Worm (Caenorhabditis elegans) whole organism, L1 larva: ENCODE measurements around the gene F35C8.5.
A peak's percentile ranks its signal among the peaks of the same experiment; 100 is the strongest.

Experiments
- C16A3.4 ChIP-seq: fragments of 150-350 bp; optimal IDR thresholded peaks from 2 replicates; lab custom pipeline; 2014; ENCODE audit warnings: missing biosample characterization, missing genetic modification characterization
- F16B12.6 ChIP-seq: fragments of 150-350 bp; optimal IDR thresholded peaks from 2 replicates; lab custom pipeline; 2014; ENCODE audit warnings: missing biosample characterization, missing genetic modification characterization
- Y116A8C.19 ChIP-seq: sonication (generic microtip); optimal IDR thresholded peaks from 2 replicates; lab custom pipeline; 2016; ENCODE audit warnings: missing compliant biosample characterization, missing genetic modification characterization, borderline replicate concordance
- alr-1 ChIP-seq: fragments of 200-800 bp; sonication (Bioruptor generic); optimal IDR thresholded peaks from 2 replicates; lab custom pipeline; 2018; ENCODE audit warnings: borderline replicate concordance, mild to moderate bottlenecking, missing genetic modification characterization, missing compliant biosample characterization
- ceh-63 ChIP-seq: fragments of 200-800 bp; sonication (Bioruptor generic); optimal IDR thresholded peaks from 2 replicates; lab custom pipeline; 2018; ENCODE audit warnings: mild to moderate bottlenecking, missing genetic modification characterization, missing compliant biosample characterization
- ceh-88 ChIP-seq: fragments of 200-800 bp; sonication (Bioruptor generic); IDR thresholded peaks from 2 replicates; pipeline ENCODE4 v1.3.6; 2022; ENCODE audit warnings: missing genetic modification characterization, missing compliant biosample characterization
- dsc-1 ChIP-seq: sonication (generic microtip); optimal IDR thresholded peaks from 2 replicates; lab custom pipeline; 2016; ENCODE audit warnings: mild to moderate bottlenecking, missing genetic modification characterization, missing compliant biosample characterization
- efl-1 ChIP-seq, 4 experiments: fragments of 150-350 bp; optimal IDR thresholded peaks in 3 of 4; peaks in 1 of 4; 1 replicate in 1 of 4; 2 replicates in 3 of 4; lab custom pipeline; 2014; ENCODE audit warnings: missing biosample characterization in 2 of 4, missing genetic modification characterization in 2 of 4, missing genetic modification reagents in 2 of 4
- efl-3 ChIP-seq: fragments of 200-800 bp; sonication (Bioruptor generic); optimal IDR thresholded peaks from 2 replicates; lab custom pipeline; 2018; ENCODE audit warnings: mild to moderate bottlenecking, missing genetic modification characterization, missing compliant biosample characterization
- egl-13 ChIP-seq: sonication (generic microtip); optimal IDR thresholded peaks from 2 replicates; lab custom pipeline; 2016; ENCODE audit warnings: missing genotype, missing genetic modification reagents, missing genetic modification characterization, missing compliant biosample characterization
- elt-2 ChIP-seq: sonication (generic microtip); optimal IDR thresholded peaks from 2 replicates; lab custom pipeline; 2016; ENCODE audit warnings: missing genetic modification characterization, mild to moderate bottlenecking, inconsistent platforms, missing compliant biosample characterization, missing genetic modification reagents
- elt-3 ChIP-seq, 6 experiments: fragments of 150-350 bp in 1 of 6; sonication (generic microtip); optimal IDR thresholded peaks; 2 replicates each; lab custom pipeline; 2017 to 2018; ENCODE audit warnings: missing biosample characterization in 6 of 6, missing genetic modification characterization in 6 of 6, inconsistent platforms in 1 of 6
- fkh-4 ChIP-seq: sonication (generic microtip); optimal IDR thresholded peaks from 2 replicates; lab custom pipeline; 2016; ENCODE audit warnings: missing compliant biosample characterization, missing genetic modification characterization, borderline replicate concordance
- hpl-2 ChIP-seq: fragments of 150-350 bp; optimal IDR thresholded peaks from 2 replicates; lab custom pipeline; 2014; ENCODE audit warnings: missing biosample characterization, missing genetic modification reagents, missing genetic modification characterization
- isw-1 ChIP-seq: fragments of 200-800 bp; sonication (Bioruptor generic); IDR thresholded peaks from 2 replicates; pipeline ENCODE4 v1.3.6; 2022; ENCODE audit warnings: missing genetic modification characterization, missing compliant biosample characterization
- jun-1 ChIP-seq: fragments of 150-350 bp; optimal IDR thresholded peaks from 2 replicates; lab custom pipeline; 2014; ENCODE audit warnings: missing biosample characterization, missing genetic modification reagents, missing genetic modification characterization
- lin-14 ChIP-seq: fragments of 200-800 bp; sonication (Bioruptor generic); optimal IDR thresholded peaks from 2 replicates; lab custom pipeline; 2018; ENCODE audit warnings: mild to moderate bottlenecking, missing genetic modification characterization, moderate library complexity, missing compliant biosample characterization
- lin-35 ChIP-seq, 2 experiments: fragments of 150-350 bp; optimal IDR thresholded peaks; 2 replicates each; lab custom pipeline; 2014; ENCODE audit warnings: missing biosample characterization in 2 of 2, missing genetic modification characterization in 2 of 2, missing genetic modification reagents in 2 of 2
- lir-3 ChIP-seq: sonication (generic microtip); optimal IDR thresholded peaks from 2 replicates; lab custom pipeline; 2016; ENCODE audit warnings: mild to moderate bottlenecking, missing genetic modification characterization, moderate library complexity, missing compliant biosample characterization; ENCODE audit not compliant: poor library complexity
- mdl-1 ChIP-seq, 2 experiments: fragments of 150-350 bp; optimal IDR thresholded peaks; 2 replicates each; lab custom pipeline; 2014 to 2017; ENCODE audit warnings: missing biosample characterization in 2 of 2, missing genetic modification characterization in 2 of 2, inconsistent platforms in 1 of 2
- mep-1 ChIP-seq: fragments of 150-350 bp; optimal IDR thresholded peaks from 2 replicates; lab custom pipeline; 2014; ENCODE audit warnings: missing biosample characterization, missing genetic modification characterization
- nhr-11 ChIP-seq: fragments of 150-350 bp; optimal IDR thresholded peaks from 2 replicates; lab custom pipeline; 2014; ENCODE audit warnings: missing biosample characterization, missing genetic modification characterization
- nhr-19 ChIP-seq: fragments of 200-800 bp; sonication (Bioruptor generic); conservative IDR thresholded peaks from 2 replicates; pipeline ENCODE4 v1.3.6; 2022; ENCODE audit warnings: missing genetic modification characterization, missing compliant biosample characterization
- nhr-20 ChIP-seq: sonication (generic microtip); optimal IDR thresholded peaks from 2 replicates; lab custom pipeline; 2016; ENCODE audit warnings: mild to moderate bottlenecking, missing genetic modification characterization, missing compliant biosample characterization
- nhr-47 ChIP-seq: sonication (generic microtip); optimal IDR thresholded peaks from 2 replicates; lab custom pipeline; 2016; ENCODE audit warnings: mild to moderate bottlenecking, missing genetic modification characterization, moderate library complexity, missing compliant biosample characterization
- nhr-71 ChIP-seq: sonication (generic microtip); optimal IDR thresholded peaks from 2 replicates; lab custom pipeline; 2016; ENCODE audit warnings: mild to moderate bottlenecking, missing genetic modification characterization, moderate library complexity, missing compliant biosample characterization
- nhr-85 ChIP-seq: sonication (generic microtip); peaks from one replicate; lab custom pipeline; 2016; ENCODE audit warnings: missing genetic modification characterization, inconsistent platforms, missing compliant biosample characterization
- nhr-90 ChIP-seq: sonication (generic microtip); optimal IDR thresholded peaks from 2 replicates; lab custom pipeline; 2016; ENCODE audit warnings: mild to moderate bottlenecking, missing genetic modification characterization, missing compliant biosample characterization; ENCODE audit not compliant: poor library complexity
- pag-3 ChIP-seq: sonication (generic microtip); optimal IDR thresholded peaks from 2 replicates; lab custom pipeline; 2017; ENCODE audit warnings: missing genetic modification characterization, mild to moderate bottlenecking, missing compliant biosample characterization, antibody characterized with exemption, borderline replicate concordance; ENCODE audit not compliant: insufficient read depth
- pqm-1 ChIP-seq: sonication (generic microtip); optimal IDR thresholded peaks from 3 replicates; lab custom pipeline; 2017; ENCODE audit warnings: missing biosample characterization, missing genetic modification characterization
- rnt-1 ChIP-seq: sonication (generic microtip); optimal IDR thresholded peaks from 2 replicates; lab custom pipeline; 2016; ENCODE audit warnings: mild to moderate bottlenecking, missing genetic modification characterization, moderate library complexity, missing compliant biosample characterization
- snu-23 ChIP-seq: sonication (generic microtip); optimal IDR thresholded peaks from 2 replicates; lab custom pipeline; 2016; ENCODE audit warnings: missing genetic modification characterization, missing compliant biosample characterization
- swsn-7 ChIP-seq: sonication (generic microtip); optimal IDR thresholded peaks from 2 replicates; lab custom pipeline; 2016; ENCODE audit warnings: missing genetic modification characterization, missing compliant biosample characterization
- tlp-1 ChIP-seq: fragments of 150-350 bp; optimal IDR thresholded peaks from 2 replicates; lab custom pipeline; 2014; ENCODE audit warnings: missing biosample characterization, missing genetic modification characterization
- unc-130 ChIP-seq: fragments of 150-350 bp; optimal IDR thresholded peaks from 2 replicates; lab custom pipeline; 2017; ENCODE audit warnings: missing biosample characterization, missing genetic modification characterization, inconsistent platforms
- unc-30 ChIP-seq: sonication (generic microtip); optimal IDR thresholded peaks from 2 replicates; lab custom pipeline; 2017; ENCODE audit warnings: missing biosample characterization, missing genetic modification characterization
- unc-86 ChIP-seq: sonication (generic microtip); optimal IDR thresholded peaks from 2 replicates; lab custom pipeline; 2016; ENCODE audit warnings: missing genetic modification characterization, missing compliant biosample characterization
- zip-4 ChIP-seq: fragments of 200-800 bp; sonication (Bioruptor generic); optimal IDR thresholded peaks from 2 replicates; lab custom pipeline; 2018; ENCODE audit warnings: mild to moderate bottlenecking, missing genetic modification characterization, moderate library complexity, missing compliant biosample characterization

The F35C8.5 gene

DNA sequence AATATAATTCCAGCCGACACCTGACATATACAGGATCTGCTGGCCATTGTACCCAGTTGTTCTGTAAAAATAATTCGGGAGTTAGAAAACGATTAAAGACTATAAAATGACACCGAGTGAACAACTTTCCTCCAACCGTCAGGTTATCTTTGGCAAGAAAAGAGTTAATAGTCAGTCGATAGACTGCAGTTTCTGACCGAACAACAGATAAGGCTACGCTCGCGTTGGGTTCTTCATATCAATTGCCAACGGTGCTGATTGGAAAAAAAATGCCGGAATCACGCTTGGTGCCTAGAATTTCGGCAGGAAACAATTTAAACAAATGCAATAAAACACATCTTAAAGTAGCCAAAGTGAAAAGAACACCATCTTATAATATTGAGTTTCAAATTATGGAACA lies 34.9 kb downstream of the F35C8.5 start, which contains the start of gene scav-1:
scav-1 (minus strand) TSS at position 61 of the 400 bp plus-strand sequence.
- TF ChIP-seq mdl-1 (tag; optimal IDR thresholded peaks at IDR 0.05; lab: Kevin White, UChicago) (no peak), elt-2 (tag; lab: Kevin White, UChicago) (peak; percentile 34), fkh-4 (tag; lab: Kevin White, UChicago) (no peak), hpl-2 (GFP tag; lab: Kevin White, UChicago) (no peak), zip-4 (GFP tag; lab: Kevin White, UChicago) (no peak), lir-3 (tag; lab: Kevin White, UChicago) (no peak), nhr-47 (no peak), pag-3 (tag; lab: Kevin White, UChicago) (no peak)

DNA sequence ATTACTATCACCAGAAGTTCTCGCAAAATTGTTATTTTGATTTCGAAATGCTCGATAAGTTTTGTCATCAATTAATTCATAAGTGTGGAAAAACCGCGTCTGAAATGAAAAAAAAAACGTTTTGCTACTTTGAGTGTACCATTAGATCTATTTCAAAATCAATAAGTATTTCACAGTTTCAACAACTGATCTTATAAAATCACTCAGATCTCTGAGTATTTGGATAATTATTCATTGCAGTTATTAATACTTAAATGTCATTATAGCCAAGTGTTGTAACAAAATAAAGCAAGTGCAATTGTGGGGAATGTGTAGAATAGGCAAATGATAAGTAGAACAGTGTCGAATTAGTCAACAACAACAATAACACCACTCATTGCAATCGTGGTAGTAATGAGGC lies 40.7 kb downstream of the F35C8.5 start, which contains the start of gene C03F11.4:
C03F11.4 (minus strand) TSS at position 101 of the 400 bp plus-strand sequence.
- TF ChIP-seq lin-14 (no peak), elt-3 (tag; optimal IDR thresholded peaks at IDR 0.05; lab: Kevin White, UChicago) (no peak)

DNA sequence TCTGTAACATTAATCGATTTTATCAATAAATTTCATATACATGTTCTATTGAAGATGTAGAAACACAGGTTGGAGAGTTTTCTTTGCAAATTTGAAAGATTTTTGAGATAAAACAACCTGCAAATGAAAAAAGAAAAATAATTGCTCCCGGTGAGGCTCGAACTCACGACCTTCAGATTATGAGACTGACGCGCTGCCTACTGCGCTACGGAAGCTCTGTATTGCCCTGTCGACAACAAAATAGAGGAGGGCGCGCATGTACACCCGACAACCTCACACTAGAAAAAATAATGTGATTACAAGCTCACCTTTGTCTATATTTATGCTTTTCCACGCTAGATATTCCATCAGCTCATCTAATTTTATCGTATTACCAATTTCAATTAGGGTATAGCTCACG lies 41.7 kb downstream of the F35C8.5 start:
- peak; percentile 13 for TF ChIP-seq C16A3.4 (tag; lab: Kevin White, UChicago)
- no peak for TF ChIP-seq mep-1 (tag; lab: Kevin White, UChicago)
- TF ChIP-seq elt-3 (tag; optimal IDR thresholded peaks at IDR 0.05; lab: Kevin White, UChicago): no peak
- no peak for TF ChIP-seq lin-14
- 0 out of 2 replicates have a peak, but pooled peaks have one; percentile 16 for TF ChIP-seq ceh-88
- no peak for TF ChIP-seq isw-1
- peak in 1 of 2 experiments; percentile 45 for TF ChIP-seq lin-35 (GFP tag; optimal IDR thresholded peaks at IDR 0.05; lab: Kevin White, UChicago)
- TF ChIP-seq swsn-7 (tag; lab: Kevin White, UChicago): peak; percentile 10
- no peak for TF ChIP-seq F16B12.6 (tag; lab: Kevin White, UChicago)
- peak; percentile 35 for TF ChIP-seq snu-23 (GFP tag; lab: Kevin White, UChicago)
- no peak for TF ChIP-seq nhr-71
- no peak for TF ChIP-seq pqm-1
- peak; percentile 70 for TF ChIP-seq nhr-85 (tag; lab: Kevin White, UChicago)
- TF ChIP-seq Y116A8C.19 (tag; lab: Kevin White, UChicago): no peak
- TF ChIP-seq rnt-1 (tag; lab: Kevin White, UChicago): peak; percentile 48
- TF ChIP-seq unc-30: no peak
- TF ChIP-seq dsc-1: peak; percentile 39
- TF ChIP-seq ceh-63 (GFP tag; lab: Kevin White, UChicago): no peak
- TF ChIP-seq nhr-90: no peak
- TF ChIP-seq tlp-1 (tag; lab: Kevin White, UChicago): no peak
- peak; percentile 25; the same call in 1 of the 2 replicates for TF ChIP-seq nhr-19 (GFP tag; lab: Robert Waterston, UW)
- no peak for TF ChIP-seq efl-1 (optimal IDR thresholded peaks at IDR 0.05; lab: Kevin White, UChicago)
- TF ChIP-seq efl-1 (GFP tag; optimal IDR thresholded peaks at IDR 0.05 in 1 of 2; lab: Kevin White, UChicago): peak in 1 of 2 experiments; percentile 24
- TF ChIP-seq nhr-20 (tag; lab: Kevin White, UChicago): peak; percentile 16
- TF ChIP-seq hpl-2 (GFP tag; lab: Kevin White, UChicago): no peak
- TF ChIP-seq efl-3: no peak

DNA sequence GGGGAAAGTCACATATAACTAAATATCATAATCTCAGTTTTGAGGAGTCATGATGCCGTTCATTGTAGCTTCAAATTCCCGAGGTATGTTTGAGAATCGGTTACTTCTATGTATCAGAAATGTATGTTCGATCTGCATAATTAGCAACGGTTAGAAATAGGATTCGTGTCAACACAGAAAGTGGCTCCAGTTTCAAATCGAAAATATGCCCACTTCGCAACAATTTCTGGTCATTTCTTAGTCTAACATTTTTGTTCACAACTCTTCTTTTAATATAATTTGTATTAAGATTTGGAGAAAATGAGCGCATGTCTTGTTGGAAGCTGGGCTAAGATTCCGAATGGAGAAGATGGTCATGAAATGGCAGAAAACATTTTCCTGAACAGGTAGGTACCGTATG lies 47.9 kb downstream of the F35C8.5 start, which contains the start of gene pks-1:
pks-1 (plus strand) TSS at position 301 of the 400 bp plus-strand sequence.
- TF ChIP-seq elt-3 (tag; optimal IDR thresholded peaks at IDR 0.05; lab: Kevin White, UChicago) (no peak), unc-86 (tag; lab: Kevin White, UChicago) (no peak), C16A3.4 (tag; lab: Kevin White, UChicago) (no peak), Y116A8C.19 (tag; lab: Kevin White, UChicago) (no peak), jun-1 (tag; lab: Kevin White, UChicago) (no peak), unc-130 (tag; lab: Kevin White, UChicago) (no peak), nhr-11 (tag; lab: Kevin White, UChicago) (no peak), alr-1 (tag; lab: Kevin White, UChicago) (no peak), egl-13 (tag; lab: Kevin White, UChicago) (no peak)
